Fruit fly (Drosophila melanogaster): ENCODE measurements around the gene bchs.

DNA sequence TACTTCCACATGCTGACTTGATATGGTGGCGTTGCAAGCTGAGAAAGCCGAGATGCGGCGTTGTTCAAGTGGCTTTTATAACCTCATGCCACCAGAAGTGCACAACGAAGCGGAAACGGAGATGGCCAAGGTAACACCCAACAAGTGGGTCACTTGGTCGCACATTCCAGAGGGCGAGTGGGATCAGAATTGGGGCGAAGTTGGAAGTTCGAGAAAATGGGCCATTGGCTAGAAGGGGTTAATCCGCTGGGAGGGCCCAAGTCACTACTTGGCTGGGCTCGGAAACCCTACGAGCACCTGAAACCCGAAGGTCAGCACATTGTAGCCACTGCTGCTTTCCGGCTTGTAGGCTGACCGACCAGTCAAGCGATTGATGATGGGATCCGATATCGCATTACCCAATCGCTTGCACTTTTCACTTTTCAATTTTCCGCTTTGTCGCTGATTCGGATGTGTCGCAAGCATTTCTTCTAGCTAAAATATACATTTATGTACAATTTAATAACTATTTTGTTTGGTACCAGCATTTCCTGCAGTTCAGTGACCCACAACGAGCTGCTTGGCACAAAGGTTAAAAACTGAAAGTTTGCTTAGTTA lies 51.7 kb downstream of the bchs start, which contains the start of gene Vm26Ac:
- TF ChIP-seq CG8478 (optimal IDR thresholded peaks at IDR 0.05), result no peak
- TF ChIP-seq CTCF (optimal IDR thresholded peaks at IDR 0.05), result no peak
